Worm (Caenorhabditis elegans) whole organism, late embryonic: ENCODE measurements around the gene EEED8.2.

Experiments
- C38D4.7 ChIP-seq: fragments of 200-800 bp; sonication (Bioruptor generic); optimal IDR thresholded peaks from 2 replicates; lab custom pipeline; 2018; ENCODE audit warnings: mild to moderate bottlenecking, missing genetic modification characterization, moderate library complexity, missing compliant biosample characterization
- K02D7.2 ChIP-seq: sonication (generic microtip); optimal IDR thresholded peaks from 2 replicates; lab custom pipeline; 2017; ENCODE audit warnings: mild to moderate bottlenecking, missing genetic modification characterization, missing compliant biosample characterization
- Y22D7AL.16 ChIP-seq: sonication (generic microtip); optimal IDR thresholded peaks from 2 replicates; lab custom pipeline; 2016; ENCODE audit warnings: missing genetic modification characterization, missing compliant biosample characterization
- ahr-1 ChIP-seq: sonication (generic microtip); optimal IDR thresholded peaks from 2 replicates; lab custom pipeline; 2016; ENCODE audit warnings: missing genetic modification characterization, missing compliant biosample characterization
- ceh-14 ChIP-seq: sonication (generic microtip); optimal IDR thresholded peaks from 2 replicates; lab custom pipeline; 2016; ENCODE audit warnings: missing genotype, missing genetic modification characterization, missing compliant biosample characterization
- ceh-18 ChIP-seq: sonication (generic microtip); optimal IDR thresholded peaks from 2 replicates; lab custom pipeline; 2016; ENCODE audit warnings: missing genetic modification characterization, missing compliant biosample characterization
- ceh-2 ChIP-seq: sonication (generic microtip); optimal IDR thresholded peaks from 2 replicates; lab custom pipeline; 2016; ENCODE audit warnings: missing genotype, missing genetic modification characterization, missing compliant biosample characterization
- ceh-30 ChIP-seq: fragments of 150-350 bp; optimal IDR thresholded peaks from 2 replicates; lab custom pipeline; 2014; ENCODE audit warnings: missing biosample characterization, missing genetic modification characterization
- ceh-31 ChIP-seq: sonication (generic microtip); optimal IDR thresholded peaks from 2 replicates; lab custom pipeline; 2016; ENCODE audit warnings: missing genetic modification characterization, missing compliant biosample characterization
- ceh-34 ChIP-seq: sonication (generic microtip); optimal IDR thresholded peaks from 2 replicates; lab custom pipeline; 2016; ENCODE audit warnings: mild to moderate bottlenecking, missing genetic modification characterization, missing compliant biosample characterization
- ceh-45 ChIP-seq: fragments of 200-800 bp; sonication (Bioruptor generic); IDR thresholded peaks from 2 replicates; pipeline ENCODE4 v1.3.6; 2022; ENCODE audit warnings: missing genetic modification reagents, missing genetic modification characterization, missing compliant biosample characterization
- ceh-48 ChIP-seq: sonication (generic microtip); optimal IDR thresholded peaks from 2 replicates; lab custom pipeline; 2016; ENCODE audit warnings: missing genetic modification characterization, inconsistent platforms, missing compliant biosample characterization
- ceh-6 ChIP-seq: fragments of 200-800 bp; sonication (Bioruptor generic); optimal IDR thresholded peaks from 2 replicates; lab custom pipeline; 2018; ENCODE audit warnings: mild to moderate bottlenecking, missing genetic modification characterization, missing compliant biosample characterization
- dve-1 ChIP-seq: sonication (generic microtip); optimal IDR thresholded peaks from 2 replicates; lab custom pipeline; 2017; ENCODE audit warnings: antibody characterized with exemption, mild to moderate bottlenecking, missing genetic modification characterization, missing compliant biosample characterization
- elt-2 ChIP-seq: sonication (generic microtip); optimal IDR thresholded peaks from 2 replicates; lab custom pipeline; 2016; ENCODE audit warnings: missing genetic modification reagents, missing genetic modification characterization, missing compliant biosample characterization
- ets-4 ChIP-seq: sonication (generic microtip); optimal IDR thresholded peaks from 2 replicates; lab custom pipeline; 2016; ENCODE audit warnings: missing genetic modification characterization, missing compliant biosample characterization
- fkh-6 ChIP-seq: sonication (generic microtip); optimal IDR thresholded peaks from 2 replicates; lab custom pipeline; 2016; ENCODE audit warnings: missing genetic modification characterization, missing compliant biosample characterization
- hlh-13 ChIP-seq: fragments of 200-800 bp; sonication (Bioruptor generic); optimal IDR thresholded peaks from 2 replicates; lab custom pipeline; 2018; ENCODE audit warnings: mild to moderate bottlenecking, missing genetic modification characterization, missing compliant biosample characterization
- hlh-30 ChIP-seq: sonication (generic microtip); optimal IDR thresholded peaks from 2 replicates; lab custom pipeline; 2017; ENCODE audit warnings: antibody characterized with exemption, missing genetic modification characterization, missing compliant biosample characterization; ENCODE audit not compliant: insufficient read depth
- hlh-8 ChIP-seq: sonication (generic microtip); optimal IDR thresholded peaks from 2 replicates; lab custom pipeline; 2016; ENCODE audit warnings: missing genotype, missing genetic modification characterization, missing compliant biosample characterization
- lim-6 ChIP-seq: sonication (generic microtip); optimal IDR thresholded peaks from 2 replicates; lab custom pipeline; 2016; ENCODE audit warnings: missing genetic modification characterization, missing compliant biosample characterization
- madf-2 ChIP-seq: sonication (generic microtip); optimal IDR thresholded peaks from 2 replicates; lab custom pipeline; 2017; ENCODE audit warnings: missing genetic modification characterization, missing compliant biosample characterization
- mec-3 ChIP-seq: sonication (generic microtip); optimal IDR thresholded peaks from 2 replicates; lab custom pipeline; 2016; ENCODE audit warnings: borderline replicate concordance, missing genetic modification characterization, missing compliant biosample characterization
- nfya-1 ChIP-seq: sonication (generic microtip); optimal IDR thresholded peaks from 2 replicates; lab custom pipeline; 2017; ENCODE audit warnings: missing genetic modification characterization, mild to moderate bottlenecking, missing compliant biosample characterization, antibody characterized with exemption, moderate library complexity
- pat-9 ChIP-seq: fragments of 200-800 bp; sonication (Bioruptor generic); optimal IDR thresholded peaks from 2 replicates; lab custom pipeline; 2018; ENCODE audit warnings: mild to moderate bottlenecking, missing genetic modification characterization, moderate library complexity, missing compliant biosample characterization
- pax-1 ChIP-seq: fragments of 150-350 bp; optimal IDR thresholded peaks from 2 replicates; lab custom pipeline; 2014; ENCODE audit warnings: missing biosample characterization, missing genetic modification characterization
- pha-4 ChIP-seq: fragments of 150-350 bp; optimal IDR thresholded peaks from 2 replicates; lab custom pipeline; 2018; ENCODE audit warnings: missing biosample characterization, missing genetic modification reagents, missing genetic modification characterization
- pqm-1 ChIP-seq: sonication (generic microtip); optimal IDR thresholded peaks from 2 replicates; lab custom pipeline; 2016; ENCODE audit warnings: missing genetic modification characterization, missing compliant biosample characterization
- ref-2 ChIP-seq: sonication (generic microtip); optimal IDR thresholded peaks from 2 replicates; lab custom pipeline; 2016; ENCODE audit warnings: missing genetic modification characterization, missing compliant biosample characterization
- sdc-2 ChIP-seq: sonication (generic microtip); optimal IDR thresholded peaks from 2 replicates; lab custom pipeline; 2016; ENCODE audit warnings: missing genotype, missing genetic modification characterization, missing compliant biosample characterization
- sox-2 ChIP-seq: fragments of 200-800 bp; sonication (Bioruptor generic); IDR thresholded peaks from 2 replicates; pipeline ENCODE4 v1.3.6; 2022; ENCODE audit warnings: missing genetic modification reagents, missing genetic modification characterization, missing compliant biosample characterization
- sox-4 ChIP-seq: sonication (generic microtip); optimal IDR thresholded peaks from 2 replicates; lab custom pipeline; 2017; ENCODE audit warnings: mild to moderate bottlenecking, missing genetic modification characterization, inconsistent platforms, missing compliant biosample characterization
- tbx-2 ChIP-seq: sonication (generic microtip); optimal IDR thresholded peaks from 2 replicates; lab custom pipeline; 2016; ENCODE audit warnings: missing genetic modification characterization, missing compliant biosample characterization
- ttx-3 ChIP-seq: sonication (generic microtip); optimal IDR thresholded peaks from 2 replicates; lab custom pipeline; 2016; ENCODE audit warnings: missing genetic modification reagents, missing genetic modification characterization, missing compliant biosample characterization
- unc-3 ChIP-seq, 2 experiments: fragments of 200-800 bp in 1 of 2; sonication (Bioruptor generic) in 1 of 2; sonication (generic microtip) in 1 of 2; conservative IDR thresholded peaks in 1 of 2; optimal IDR thresholded peaks in 1 of 2; 2 replicates each; pipeline versions ENCODE4 v1.3.6 to Lab custom; 2016 to 2022; ENCODE audit warnings: missing compliant biosample characterization in 2 of 2, missing genetic modification characterization in 2 of 2, missing genetic modification reagents in 1 of 2
- unc-42 ChIP-seq: sonication (generic microtip); optimal IDR thresholded peaks from 2 replicates; lab custom pipeline; 2016; ENCODE audit warnings: missing genotype, missing genetic modification characterization, missing compliant biosample characterization
- unc-55 ChIP-seq: sonication (generic microtip); optimal IDR thresholded peaks from 2 replicates; lab custom pipeline; 2017; ENCODE audit warnings: missing biosample characterization, missing genetic modification reagents, missing genetic modification characterization
- unc-86 ChIP-seq: sonication (generic microtip); optimal IDR thresholded peaks from 2 replicates; lab custom pipeline; 2016; ENCODE audit warnings: missing genetic modification characterization, missing compliant biosample characterization
- zip-5 ChIP-seq: sonication (generic microtip); optimal IDR thresholded peaks from 2 replicates; lab custom pipeline; 2016; ENCODE audit warnings: missing genetic modification characterization, missing compliant biosample characterization
- ztf-16 ChIP-seq: sonication (generic microtip); optimal IDR thresholded peaks from 2 replicates; lab custom pipeline; 2017; ENCODE audit warnings: missing genetic modification characterization, missing compliant biosample characterization

EEED8.2 gene

ce11 chrII:5416204-5416764, at the start of gene EEED8.2:
EEED8.2 (plus strand) TSS chrII:5416714.
- no peak for TF ChIP-seq ceh-14
- no peak for TF ChIP-seq Y22D7AL.16 (tag; lab: Kevin White, UChicago)
- no peak for TF ChIP-seq pqm-1 (tag; lab: Kevin White, UChicago)
- TF ChIP-seq ahr-1, result no peak
- TF ChIP-seq lim-6 (tag; lab: Kevin White, UChicago), result no peak
- TF ChIP-seq ceh-6 (GFP tag; lab: Kevin White, UChicago), result no peak
- peak; percentile 3 for TF ChIP-seq tbx-2 (tag; lab: Kevin White, UChicago)
- no peak for TF ChIP-seq ceh-30
- TF ChIP-seq hlh-30, result peak; percentile 24
- no peak for TF ChIP-seq elt-2 (tag; lab: Kevin White, UChicago)
- TF ChIP-seq C38D4.7 (GFP tag; lab: Kevin White, UChicago), result no peak
- no peak for TF ChIP-seq ceh-45 (GFP tag; lab: Robert Waterston, UW)
- TF ChIP-seq ttx-3, result no peak
- TF ChIP-seq pat-9 (tag; lab: Kevin White, UChicago), result no peak
- no peak for TF ChIP-seq K02D7.2 (tag; lab: Kevin White, UChicago)
- TF ChIP-seq ets-4 (tag; lab: Kevin White, UChicago), result no peak
- no peak for TF ChIP-seq zip-5 (tag; lab: Kevin White, UChicago)
- no peak for TF ChIP-seq sox-2 (GFP tag; lab: Robert Waterston, UW)
- no peak for TF ChIP-seq sox-4 (tag; lab: Kevin White, UChicago)
- no peak for TF ChIP-seq ceh-34 (tag; lab: Kevin White, UChicago)
- TF ChIP-seq fkh-6 (tag; lab: Kevin White, UChicago), result no peak
- peak; percentile 39 for TF ChIP-seq unc-55 (GFP tag; lab: Kevin White, UChicago)

DNA sequence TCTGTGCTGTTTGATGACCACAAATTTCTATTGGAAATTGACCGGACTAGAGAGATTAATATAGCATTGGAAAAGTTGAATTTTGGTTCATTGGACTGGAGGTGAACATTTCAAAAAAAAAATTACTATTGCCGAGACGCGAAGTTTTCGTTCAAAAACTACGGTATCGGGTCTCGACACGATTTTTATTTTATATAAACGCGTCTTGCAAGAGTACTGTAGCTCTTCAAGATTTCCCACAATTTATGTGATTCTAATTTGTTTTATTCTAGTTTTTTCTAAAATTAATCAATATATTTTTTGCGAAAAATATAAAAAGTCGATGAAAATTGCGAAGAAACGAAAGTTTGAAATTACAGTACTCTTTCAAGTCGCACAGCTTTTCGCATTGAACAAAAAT, 45.9 kb upstream of the EEED8.2 start, which contains the start of gene F09E5.12:
Gene F09E5.12 (minus strand): TSS at position 101 of the 400 bp plus-strand sequence.
- no peak for TF ChIP-seq pha-4 (tag; lab: Kevin White, UChicago)
- no peak for TF ChIP-seq ceh-45 (GFP tag; lab: Robert Waterston, UW)
- TF ChIP-seq madf-2, result no peak
- TF ChIP-seq sdc-2 (tag; lab: Kevin White, UChicago), result no peak
- no peak for TF ChIP-seq unc-86 (tag; lab: Kevin White, UChicago)
- TF ChIP-seq nfya-1 (tag; lab: Kevin White, UChicago), result no peak
- TF ChIP-seq mec-3 (tag; lab: Kevin White, UChicago), result no peak
- TF ChIP-seq pax-1, result no peak
- no peak for TF ChIP-seq Y22D7AL.16 (tag; lab: Kevin White, UChicago)
- TF ChIP-seq ceh-48 (tag; lab: Kevin White, UChicago), result no peak
- no peak for TF ChIP-seq pqm-1 (tag; lab: Kevin White, UChicago)
- no peak for TF ChIP-seq ztf-16

ce11 chrII:5373275-5374047, 43.1 kb upstream of the EEED8.2 start, which contains the start of the genes agt-2 and F09E5.3:
agt-2 (minus strand) TSS chrII:5373827.
F09E5.3 (plus strand) TSS chrII:5373997.
- TF ChIP-seq Y22D7AL.16 (tag; lab: Kevin White, UChicago), result peak; percentile 1
- TF ChIP-seq madf-2, result peak; percentile 39
- TF ChIP-seq sdc-2 (tag; lab: Kevin White, UChicago), result peak; percentile 25
- TF ChIP-seq dve-1 (tag; lab: Kevin White, UChicago), result peak; percentile 68
- peak; percentile 65 for TF ChIP-seq unc-42
- TF ChIP-seq hlh-30, result peak; percentile 42
- TF ChIP-seq ceh-48 (tag; lab: Kevin White, UChicago), result peak; percentile 40
- peak; percentile 23; the same call in 1 of the 2 replicates for TF ChIP-seq ceh-45 (GFP tag; lab: Robert Waterston, UW)
- peak; percentile 55 for TF ChIP-seq tbx-2 (tag; lab: Kevin White, UChicago)
- TF ChIP-seq lim-6 (tag; lab: Kevin White, UChicago), result no peak
- no peak for TF ChIP-seq unc-3 (GFP tag; conservative IDR thresholded peaks at IDR 0.05; lab: Robert Waterston, UW)
- no peak for TF ChIP-seq unc-3 (tag; optimal IDR thresholded peaks at IDR 0.05; lab: Kevin White, UChicago)
- TF ChIP-seq ref-2, result peak; percentile 31
- peak; percentile 57 for TF ChIP-seq ceh-34 (tag; lab: Kevin White, UChicago)
- peak; percentile 97 for TF ChIP-seq elt-2 (tag; lab: Kevin White, UChicago)
- TF ChIP-seq nfya-1 (tag; lab: Kevin White, UChicago), result peak; percentile 81
- peak; percentile 56 for TF ChIP-seq ceh-18
- no peak for TF ChIP-seq ttx-3
- TF ChIP-seq hlh-8, result no peak
- TF ChIP-seq ceh-30, result peak; percentile 92
- TF ChIP-seq ets-4 (tag; lab: Kevin White, UChicago), result peak; percentile 47
- peak; percentile 42 for TF ChIP-seq ceh-31 (tag; lab: Kevin White, UChicago)
- no peak for TF ChIP-seq hlh-13 (GFP tag; lab: Kevin White, UChicago)
- TF ChIP-seq unc-55 (GFP tag; lab: Kevin White, UChicago), result peak; percentile 8
- TF ChIP-seq ceh-2, result peak; percentile 7
